Fruit fly (Drosophila melanogaster) whole organism, adult: ENCODE data around the gene Tep4.

ENCODE experiments used
- CG14711 ChIP-seq: fragments of 200-800 bp; sonication (Bioruptor generic); optimal IDR thresholded peaks from 2 replicates; lab custom pipeline; 2018; ENCODE audit warnings: missing biosample characterization, mild to moderate bottlenecking, missing genetic modification characterization, moderate library complexity
- CG33017 ChIP-seq: fragments of 200-800 bp; sonication (Bioruptor generic); optimal IDR thresholded peaks from 2 replicates; lab custom pipeline; 2018; ENCODE audit warnings: missing biosample characterization, mild to moderate bottlenecking, missing genetic modification characterization, moderate library complexity
- CG5204 ChIP-seq: fragments of 200-800 bp; sonication (Bioruptor generic); optimal IDR thresholded peaks from 2 replicates; lab custom pipeline; 2016; ENCODE audit warnings: missing biosample characterization, missing genetic modification characterization
- CG7045 ChIP-seq: fragments of 200-800 bp; sonication (Bioruptor generic); optimal IDR thresholded peaks from 2 replicates; lab custom pipeline; 2017; ENCODE audit warnings: missing biosample characterization, mild to moderate bottlenecking, missing genetic modification characterization
- Hr96 ChIP-seq: fragments of 200-800 bp; sonication (Bioruptor generic); optimal IDR thresholded peaks from 2 replicates; lab custom pipeline; 2016; ENCODE audit warnings: missing biosample characterization, missing genetic modification characterization
- Mnt ChIP-seq: fragments of 200-800 bp; sonication (Bioruptor generic); optimal IDR thresholded peaks from 2 replicates; lab custom pipeline; 2016; ENCODE audit warnings: missing biosample characterization, mild to moderate bottlenecking, missing genetic modification characterization
- cnc ChIP-seq, 2 experiments: fragments of >200 bp; optimal IDR thresholded peaks; 2 replicates each; lab custom pipeline; 2017
- toe ChIP-seq: fragments of 200-800 bp; sonication (Bioruptor generic); optimal IDR thresholded peaks from 2 replicates; lab custom pipeline; 2016; ENCODE audit warnings: missing biosample characterization, missing genetic modification characterization

DNA sequence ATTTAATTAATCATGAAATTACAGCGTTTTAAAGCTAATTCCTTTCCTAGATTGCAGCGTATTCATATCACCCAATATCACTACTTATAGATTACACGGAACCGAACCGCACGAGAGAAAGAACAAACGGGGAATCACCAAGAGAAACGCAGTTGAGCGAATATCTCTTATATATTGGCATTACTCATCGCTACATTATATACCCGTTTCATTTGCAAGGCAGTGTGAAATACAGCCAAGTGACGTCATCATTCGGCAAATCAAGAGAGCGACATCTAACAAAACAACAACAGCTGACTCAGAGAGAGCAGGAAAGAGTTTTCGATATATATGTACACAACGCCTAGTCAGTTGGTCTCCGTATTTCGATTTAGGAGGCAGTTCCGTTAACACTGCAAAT lies at the start of gene Tep4:
- TF ChIP-seq CG33017 (no peak), cnc (optimal IDR thresholded peaks at IDR 0.05; lab: Kevin White, UChicago) (no peak), toe (GFP tag; lab: Kevin White, UChicago) (no peak), Mnt (GFP tag; lab: Kevin White, UChicago) (no peak), CG5204 (GFP tag; lab: Kevin White, UChicago) (no peak), CG7045 (GFP tag; lab: Kevin White, UChicago) (no peak), CG14711 (no peak), Hr96 (GFP tag; lab: Kevin White, UChicago) (no peak)
